Fruit fly (Drosophila melanogaster) whole organism, adult: Measurements from ENCODE around the gene lark.

ENCODE experiments used
- CG12768 ChIP-seq: fragments of 200-800 bp; sonication (Bioruptor generic); optimal IDR thresholded peaks from 2 replicates; lab custom pipeline; 2017; ENCODE audit warnings: missing biosample characterization, missing genetic modification characterization, mild to moderate bottlenecking, moderate library complexity, missing genetic modification reagents
- CG14711 ChIP-seq: fragments of 200-800 bp; sonication (Bioruptor generic); optimal IDR thresholded peaks from 2 replicates; lab custom pipeline; 2018; ENCODE audit warnings: missing biosample characterization, mild to moderate bottlenecking, missing genetic modification characterization, moderate library complexity
- CG5204 ChIP-seq: fragments of 200-800 bp; sonication (Bioruptor generic); optimal IDR thresholded peaks from 2 replicates; lab custom pipeline; 2016; ENCODE audit warnings: missing biosample characterization, missing genetic modification characterization
- Mnt ChIP-seq: fragments of 200-800 bp; sonication (Bioruptor generic); optimal IDR thresholded peaks from 2 replicates; lab custom pipeline; 2016; ENCODE audit warnings: missing biosample characterization, mild to moderate bottlenecking, missing genetic modification characterization
- pad ChIP-seq: fragments of 200-800 bp; sonication (Bioruptor generic); optimal IDR thresholded peaks from 3 replicates; lab custom pipeline; 2017; ENCODE audit warnings: missing biosample characterization, missing genetic modification characterization, mild to moderate bottlenecking, moderate library complexity, missing genetic modification reagents

DNA sequence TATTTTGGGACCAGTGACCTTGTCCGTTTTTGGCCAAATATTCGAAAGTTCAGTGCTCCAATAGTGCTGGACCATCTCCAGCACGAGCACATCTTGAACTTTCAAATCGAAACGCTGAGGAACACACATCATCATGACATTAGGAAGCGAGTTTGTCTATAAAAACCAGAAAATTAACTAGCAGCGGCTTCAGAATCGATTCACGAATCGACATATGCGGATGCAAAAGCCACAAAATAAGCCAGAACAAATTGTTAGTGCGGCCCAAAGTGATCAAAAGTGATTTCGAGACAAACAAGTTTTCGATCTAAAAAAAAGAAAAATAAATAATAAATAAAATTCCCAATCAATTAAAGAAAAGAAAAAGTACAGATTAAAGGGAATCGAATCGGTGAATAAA is 51.4 kb downstream of the lark start, which contains the start of gene CG8563:
- TF ChIP-seq pad (GFP tag; lab: Kevin White, UChicago): no peak
- TF ChIP-seq Mnt (GFP tag; lab: Kevin White, UChicago): no peak
- TF ChIP-seq CG5204: no peak
- TF ChIP-seq CG14711 (tag; lab: Kevin White, UChicago): no peak
- TF ChIP-seq CG12768: no peak
